Fruit fly (Drosophila melanogaster) whole organism: ENCODE results near the gene Dyro.

Experiments used
- CG8478 ChIP-seq: fragments of >200 bp; optimal IDR thresholded peaks from 2 replicates; lab custom pipeline; 2018; ENCODE audit warnings: inconsistent platforms
- Dll ChIP-seq: fragments of >200 bp; optimal IDR thresholded peaks from 2 replicates; lab custom pipeline; 2017
- EcR ChIP-seq, 2 experiments: fragments of >200 bp; optimal IDR thresholded peaks; 2 replicates each; lab custom pipeline; 2017; ENCODE audit warnings: missing biosample characterization in 2 of 2, missing genetic modification characterization in 2 of 2, missing genetic modification reagents in 2 of 2
- psq ChIP-seq: fragments of >200 bp; optimal IDR thresholded peaks from 2 replicates; lab custom pipeline; 2017
- usp ChIP-seq: fragments of >200 bp; optimal IDR thresholded peaks from 2 replicates; lab custom pipeline; 2017; ENCODE audit warnings: missing biosample characterization, missing genetic modification characterization, mixed read lengths

dm6 chr3L:11295777-11296149, at the start of gene Dyro:
- no peak for TF ChIP-seq CG8478 (lab: Kevin White, UChicago)
- TF ChIP-seq Dll (lab: Kevin White, UChicago) = no peak
- no peak for TF ChIP-seq EcR (GFP tag; optimal IDR thresholded peaks at IDR 0.05; lab: Kevin White, UChicago)
- no peak for TF ChIP-seq psq (lab: Kevin White, UChicago)
- no peak for TF ChIP-seq usp (GFP tag; lab: Kevin White, UChicago)
